Fruit fly (Drosophila melanogaster) whole organism, pupa: ENCODE measurements around the gene Vsp37A.

Source experiments
- CG10348 ChIP-seq: fragments of 200-800 bp; sonication (Bioruptor generic); IDR thresholded peaks from 2 replicates; pipeline ENCODE4 v1.3.6; 2022; ENCODE audit warnings: missing biosample characterization, missing genetic modification characterization
- CG12605 ChIP-seq: fragments of 200-800 bp; sonication (Bioruptor generic); IDR thresholded peaks from 2 replicates; pipeline ENCODE4 v1.3.6; 2022; ENCODE audit warnings: missing biosample characterization, missing genetic modification characterization
- CG13204 ChIP-seq: fragments of 200-800 bp; sonication (Bioruptor generic); optimal IDR thresholded peaks from 2 replicates; lab custom pipeline; 2018; ENCODE audit warnings: missing biosample characterization, mild to moderate bottlenecking, missing genetic modification characterization, moderate library complexity
- CG14655 ChIP-seq: fragments of 200-800 bp; sonication (Bioruptor generic); optimal IDR thresholded peaks from 3 replicates; lab custom pipeline; 2017; ENCODE audit warnings: mild to moderate bottlenecking, missing biosample characterization, missing genetic modification reagents, missing genetic modification characterization
- CG15710 ChIP-seq: fragments of 200-800 bp; sonication (Bioruptor generic); optimal IDR thresholded peaks from 2 replicates; lab custom pipeline; 2018; ENCODE audit warnings: missing biosample characterization, mild to moderate bottlenecking, missing genetic modification characterization, moderate library complexity
- CG17806 ChIP-seq: fragments of 200-800 bp; sonication (Bioruptor generic); optimal IDR thresholded peaks from 2 replicates; lab custom pipeline; 2018; ENCODE audit warnings: missing biosample characterization, mild to moderate bottlenecking, missing genetic modification characterization, moderate library complexity
- CG32121 ChIP-seq: fragments of 200-800 bp; sonication (Bioruptor generic); IDR thresholded peaks from 2 replicates; pipeline ENCODE4 v1.3.6; 2022; ENCODE audit warnings: missing biosample characterization, missing genetic modification characterization
- CG34367 ChIP-seq: fragments of 200-800 bp; sonication (Bioruptor generic); optimal IDR thresholded peaks from 2 replicates; lab custom pipeline; 2018; ENCODE audit warnings: missing biosample characterization, mild to moderate bottlenecking, missing genetic modification characterization
- CG4496 ChIP-seq: fragments of 200-800 bp; sonication (Bioruptor generic); IDR thresholded peaks from 3 replicates; pipeline ENCODE4 v1.3.6; 2022; ENCODE audit warnings: missing biosample characterization, missing genetic modification characterization
- CG8159 ChIP-seq: fragments of 200-800 bp; sonication (Bioruptor generic); optimal IDR thresholded peaks from 3 replicates; lab custom pipeline; 2018; ENCODE audit warnings: missing biosample characterization, mild to moderate bottlenecking, missing genetic modification characterization, moderate library complexity
- CG8301 ChIP-seq: fragments of 200-800 bp; sonication (Bioruptor generic); optimal IDR thresholded peaks from 2 replicates; lab custom pipeline; 2018; ENCODE audit warnings: missing biosample characterization, mild to moderate bottlenecking, missing genetic modification characterization
- CG9948 ChIP-seq: fragments of 200-800 bp; sonication (Bioruptor generic); optimal IDR thresholded peaks from 2 replicates; lab custom pipeline; 2018; ENCODE audit warnings: missing biosample characterization, mild to moderate bottlenecking, missing genetic modification characterization, moderate library complexity
- D1 ChIP-seq: fragments of 200-800 bp; sonication (Bioruptor generic); optimal IDR thresholded peaks from 2 replicates; lab custom pipeline; 2018; ENCODE audit warnings: missing biosample characterization, mild to moderate bottlenecking, missing genetic modification characterization, moderate library complexity
- EcR ChIP-seq: fragments of 200-800 bp; sonication (Bioruptor generic); optimal IDR thresholded peaks from 3 replicates; lab custom pipeline; 2019; ENCODE audit warnings: missing biosample characterization, missing genetic modification characterization, mild to moderate bottlenecking, moderate library complexity, missing genetic modification reagents
- Ets98B ChIP-seq: fragments of 200-800 bp; sonication (Bioruptor generic); IDR thresholded peaks from 2 replicates; pipeline ENCODE4 v1.3.6; 2022; ENCODE audit warnings: missing biosample characterization, missing genetic modification characterization
- Pif1A ChIP-seq: fragments of 200-800 bp; sonication (Bioruptor generic); optimal IDR thresholded peaks from 3 replicates; lab custom pipeline; 2016; ENCODE audit warnings: missing biosample characterization, missing genetic modification characterization
- Pif1B ChIP-seq: fragments of 200-800 bp; sonication (Bioruptor generic); optimal IDR thresholded peaks from 3 replicates; lab custom pipeline; 2016; ENCODE audit warnings: missing biosample characterization, missing genetic modification characterization
- Snoo ChIP-seq: fragments of 200-800 bp; sonication (Bioruptor generic); optimal IDR thresholded peaks from 3 replicates; lab custom pipeline; 2017; ENCODE audit warnings: missing biosample characterization, mild to moderate bottlenecking, missing genetic modification characterization, inconsistent platforms
- fd96Ca ChIP-seq: fragments of 200-800 bp; sonication (Bioruptor generic); IDR thresholded peaks from 3 replicates; pipeline ENCODE4 v1.3.6; 2022; ENCODE audit warnings: missing biosample characterization, missing genetic modification characterization
- gl ChIP-seq: fragments of 200-800 bp; sonication (Bioruptor generic); optimal IDR thresholded peaks from 2 replicates; lab custom pipeline; 2018; ENCODE audit warnings: missing biosample characterization, mild to moderate bottlenecking, missing genetic modification characterization
- rn ChIP-seq: fragments of 200-800 bp; sonication (Bioruptor generic); IDR thresholded peaks from 2 replicates; pipeline ENCODE4 v1.3.6; 2022; ENCODE audit warnings: missing biosample characterization, missing genetic modification characterization

The Vsp37A gene

DNA sequence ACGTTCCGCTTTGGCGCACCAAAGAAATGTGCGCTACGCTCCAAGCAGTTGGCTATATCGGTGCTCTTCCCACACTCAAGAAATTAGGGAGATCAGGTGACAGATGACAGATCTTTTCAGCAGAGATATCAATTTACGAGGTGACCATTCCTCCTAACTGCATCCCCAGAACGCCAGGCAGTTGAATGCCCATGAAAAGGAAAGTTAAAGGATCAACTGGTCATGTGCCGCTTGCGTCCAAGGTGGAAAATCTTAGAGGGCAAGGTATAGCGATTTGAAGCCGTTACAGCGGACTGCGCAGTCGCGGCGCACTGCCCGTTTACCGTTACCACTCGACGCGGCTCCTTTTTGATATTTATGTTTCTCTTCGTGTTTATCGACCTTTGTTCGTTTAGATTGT lies 2.7 kb upstream of the Vsp37A start:
- TF ChIP-seq CG14655 (GFP tag; lab: Kevin White, UChicago) (no peak), rn (GFP tag; lab: Robert Waterston, UW) (no peak), CG4496 (0 out of 3 replicates have a peak, but pooled peaks have one; percentile 32), CG8301 (tag; lab: Kevin White, UChicago) (peak; percentile 1), Pif1A (GFP tag; lab: Kevin White, UChicago) (no peak), EcR (GFP tag; lab: Kevin White, UChicago) (no peak)

dm6 chrX:619220-620101 lies 1.9 kb upstream of the Vsp37A start:
- TF ChIP-seq gl (tag; lab: Kevin White, UChicago) = no peak
- no peak for TF ChIP-seq CG32121
- TF ChIP-seq EcR (GFP tag; lab: Kevin White, UChicago) = peak; percentile 91
- no peak for TF ChIP-seq CG14655 (GFP tag; lab: Kevin White, UChicago)
- TF ChIP-seq fd96Ca (GFP tag; lab: Robert Waterston, UW) = peak; percentile 29; the same call in 1 of the 3 replicates
- TF ChIP-seq Ets98B (GFP tag; lab: Robert Waterston, UW) = peak; percentile 22; the same call in 1 of the 2 replicates
- no peak for TF ChIP-seq Pif1B (GFP tag; lab: Kevin White, UChicago)
- no peak for TF ChIP-seq Pif1A (GFP tag; lab: Kevin White, UChicago)
- TF ChIP-seq rn (GFP tag; lab: Robert Waterston, UW) = no peak
- TF ChIP-seq CG13204 (GFP tag; lab: Kevin White, UChicago) = no peak
- no peak for TF ChIP-seq CG10348 (GFP tag; lab: Robert Waterston, UW)
- TF ChIP-seq CG8301 (tag; lab: Kevin White, UChicago) = no peak
- no peak for TF ChIP-seq CG15710 (tag; lab: Kevin White, UChicago)
- no peak for TF ChIP-seq CG34367 (tag; lab: Kevin White, UChicago)
- TF ChIP-seq CG12605 = no peak
- TF ChIP-seq CG8159 = no peak
- no peak for TF ChIP-seq CG17806 (tag; lab: Kevin White, UChicago)
- TF ChIP-seq CG4496 = no peak
- no peak for TF ChIP-seq Snoo (tag; lab: Kevin White, UChicago)

DNA sequence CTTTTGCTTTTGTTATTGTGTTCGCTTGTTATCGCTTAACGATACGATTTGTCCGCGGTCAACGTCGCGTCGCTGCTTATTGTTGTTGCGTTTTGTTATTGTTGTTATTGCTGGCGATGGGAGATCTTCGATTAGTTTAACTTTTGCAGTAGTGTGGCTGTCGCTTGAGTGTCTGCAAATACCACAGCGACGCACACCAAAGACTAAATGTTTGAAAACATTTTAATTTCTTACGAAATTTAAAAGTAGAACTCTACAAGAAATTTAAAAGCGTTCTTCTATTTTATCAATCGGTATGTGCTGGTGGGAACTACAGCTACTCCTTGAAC lies 1.3 kb upstream of the Vsp37A start, which contains the start of gene spdi:
spdi (minus strand) TSS at position 94 of the 329 bp plus-strand sequence.
- no peak for TF ChIP-seq Pif1B (GFP tag; lab: Kevin White, UChicago)
- no peak for TF ChIP-seq Snoo (tag; lab: Kevin White, UChicago)
- no peak for TF ChIP-seq CG8301 (tag; lab: Kevin White, UChicago)
- TF ChIP-seq CG14655 (GFP tag; lab: Kevin White, UChicago) = no peak
- TF ChIP-seq Ets98B (GFP tag; lab: Robert Waterston, UW) = no peak
- TF ChIP-seq D1 (tag; lab: Kevin White, UChicago) = no peak
- no peak for TF ChIP-seq fd96Ca (GFP tag; lab: Robert Waterston, UW)
- TF ChIP-seq Pif1A (GFP tag; lab: Kevin White, UChicago) = no peak
- TF ChIP-seq CG32121 = no peak
- no peak for TF ChIP-seq rn (GFP tag; lab: Robert Waterston, UW)
- no peak for TF ChIP-seq CG34367 (tag; lab: Kevin White, UChicago)
- no peak for TF ChIP-seq EcR (GFP tag; lab: Kevin White, UChicago)
- TF ChIP-seq gl (tag; lab: Kevin White, UChicago) = no peak
- no peak for TF ChIP-seq CG4496
- no peak for TF ChIP-seq CG17806 (tag; lab: Kevin White, UChicago)
- no peak for TF ChIP-seq CG15710 (tag; lab: Kevin White, UChicago)
- TF ChIP-seq CG13204 (GFP tag; lab: Kevin White, UChicago) = no peak
- no peak for TF ChIP-seq CG8159
- TF ChIP-seq CG9948 (tag; lab: Kevin White, UChicago) = no peak

dm6 chrX:623357-623756 lies 2.0 kb downstream of the Vsp37A start, which contains the start of gene CG13369:
CG13369 (plus strand) TSS chrX:623468.
- TF ChIP-seq CG10348 (GFP tag; lab: Robert Waterston, UW) (no peak), CG8159 (no peak)

dm6 chrX:625157-625627 lies 3.9 kb downstream of the Vsp37A start, which contains the start of the genes CG13364 and Hinfp:
CG13364 (minus strand) TSS chrX:625203.
Hinfp (plus strand) TSS chrX:625542.
- TF ChIP-seq CG34367 (tag; lab: Kevin White, UChicago) (no peak), Pif1B (GFP tag; lab: Kevin White, UChicago) (no peak)

dm6 chrX:629239-629821 lies 8.0 kb downstream of the Vsp37A start, which contains the start of the genes RpL36 and Mybbp1A:
RpL36 (minus strand) TSS chrX:629483.
Mybbp1A (plus strand) TSS chrX:629773.
- peak; percentile 61 for TF ChIP-seq CG8159
- peak; percentile 51; the same call in 1 of the 2 replicates for TF ChIP-seq Ets98B (GFP tag; lab: Robert Waterston, UW)
- no peak for TF ChIP-seq CG8301 (tag; lab: Kevin White, UChicago)
- TF ChIP-seq Snoo (tag; lab: Kevin White, UChicago) = peak; percentile 74
- TF ChIP-seq CG13204 (GFP tag; lab: Kevin White, UChicago) = no peak
- TF ChIP-seq D1 (tag; lab: Kevin White, UChicago) = no peak
- TF ChIP-seq CG34367 (tag; lab: Kevin White, UChicago) = peak; percentile 50
- TF ChIP-seq Pif1B (GFP tag; lab: Kevin White, UChicago) = no peak
- TF ChIP-seq rn (GFP tag; lab: Robert Waterston, UW) = peak; percentile 13; the same call in 1 of the 2 replicates
- TF ChIP-seq EcR (GFP tag; lab: Kevin White, UChicago) = peak; percentile 42
- TF ChIP-seq fd96Ca (GFP tag; lab: Robert Waterston, UW) = 0 out of 3 replicates have a peak, but pooled peaks have one; percentile 7
- TF ChIP-seq CG17806 (tag; lab: Kevin White, UChicago) = no peak
- peak; percentile 40 for TF ChIP-seq CG12605
- 0 out of 2 replicates have a peak, but pooled peaks have one; percentile 18 for TF ChIP-seq CG32121
- no peak for TF ChIP-seq CG9948 (tag; lab: Kevin White, UChicago)
- TF ChIP-seq CG14655 (GFP tag; lab: Kevin White, UChicago) = no peak
- peak; percentile 38 for TF ChIP-seq gl (tag; lab: Kevin White, UChicago)
- peak; percentile 44; the same call in 1 of the 3 replicates for TF ChIP-seq CG4496
- no peak for TF ChIP-seq Pif1A (GFP tag; lab: Kevin White, UChicago)
- peak; percentile 44 for TF ChIP-seq CG15710 (tag; lab: Kevin White, UChicago)
- TF ChIP-seq CG10348 (GFP tag; lab: Robert Waterston, UW) = no peak
